Worm (Caenorhabditis elegans) whole organism, L4 larva: ENCODE data around the gene clec-145.

ENCODE experiments used
- D1046.2 ChIP-seq: fragments of 200-800 bp; sonication (Bioruptor generic); IDR thresholded peaks from 2 replicates; pipeline ENCODE4 v1.3.6; 2022; ENCODE audit warnings: missing genetic modification characterization, missing compliant biosample characterization
- F49E8.2 ChIP-seq: sonication (generic microtip); optimal IDR thresholded peaks from 2 replicates; lab custom pipeline; 2016; ENCODE audit warnings: missing compliant biosample characterization, mild to moderate bottlenecking, missing genetic modification characterization, borderline replicate concordance
- T26A8.4 ChIP-seq: fragments of 200-800 bp; sonication (Bioruptor generic); IDR thresholded peaks from 2 replicates; pipeline ENCODE4 v1.3.6; 2022; ENCODE audit warnings: missing genetic modification characterization, missing compliant biosample characterization
- Y48G9A.11 ChIP-seq: fragments of 200-800 bp; sonication (Bioruptor generic); IDR thresholded peaks from 2 replicates; pipeline ENCODE4 v1.3.6; 2022; ENCODE audit warnings: missing genetic modification reagents, missing genetic modification characterization, missing compliant biosample characterization
- Y5F2A.4 ChIP-seq: fragments of 200-800 bp; sonication (Bioruptor generic); optimal IDR thresholded peaks from 2 replicates; lab custom pipeline; 2018; ENCODE audit warnings: mild to moderate bottlenecking, missing genetic modification characterization, missing compliant biosample characterization
- aha-1 ChIP-seq: fragments of 150-350 bp; peaks from one replicate; lab custom pipeline; 2014; ENCODE audit warnings: missing biosample characterization, missing genetic modification characterization
- ama-1 ChIP-seq: fragments of 150-350 bp; optimal IDR thresholded peaks from 2 replicates; lab custom pipeline; 2014; ENCODE audit warnings: inconsistent platforms, mixed read lengths
- attf-4 ChIP-seq: sonication (generic microtip); optimal IDR thresholded peaks from 3 replicates; lab custom pipeline; 2017; ENCODE audit warnings: missing biosample characterization, missing genetic modification characterization
- ceh-28 ChIP-seq: fragments of 150-350 bp; optimal IDR thresholded peaks from 2 replicates; lab custom pipeline; 2014; ENCODE audit warnings: missing biosample characterization, missing genetic modification reagents, missing genetic modification characterization
- ceh-44 ChIP-seq: fragments of 200-800 bp; sonication (Bioruptor generic); IDR thresholded peaks from 2 replicates; pipeline ENCODE4 v1.3.6; 2022; ENCODE audit warnings: missing genetic modification reagents, missing genetic modification characterization, missing compliant biosample characterization
- cey-2 ChIP-seq: sonication (generic microtip); optimal IDR thresholded peaks from 3 replicates; lab custom pipeline; 2017; ENCODE audit warnings: missing genetic modification characterization, mild to moderate bottlenecking, missing compliant biosample characterization, antibody characterized with exemption, borderline replicate concordance; ENCODE audit not compliant: insufficient read depth
- daf-12 ChIP-seq: fragments of 150-350 bp; optimal IDR thresholded peaks from 2 replicates; lab custom pipeline; 2014; ENCODE audit warnings: missing biosample characterization, missing genetic modification reagents, missing genetic modification characterization
- daf-19 ChIP-seq: fragments of 200-800 bp; sonication (Bioruptor generic); conservative IDR thresholded peaks from 2 replicates; pipeline ENCODE4 v1.3.6; 2022; ENCODE audit warnings: missing genetic modification characterization, missing compliant biosample characterization
- dmd-8 ChIP-seq: fragments of 200-800 bp; sonication (Bioruptor generic); IDR thresholded peaks from 2 replicates; pipeline ENCODE4 v1.3.6; 2022; ENCODE audit warnings: missing genetic modification characterization, missing compliant biosample characterization
- dmd-9 ChIP-seq: fragments of 200-800 bp; sonication (Bioruptor generic); IDR thresholded peaks from 2 replicates; pipeline ENCODE4 v1.3.6; 2022; ENCODE audit warnings: missing genetic modification reagents, missing genetic modification characterization, missing compliant biosample characterization
- dpl-1 ChIP-seq: fragments of 150-350 bp; optimal IDR thresholded peaks from 2 replicates; lab custom pipeline; 2014; ENCODE audit warnings: missing biosample characterization, missing genetic modification reagents, missing genetic modification characterization
- duxl-1 ChIP-seq: sonication (generic microtip); optimal IDR thresholded peaks from 2 replicates; lab custom pipeline; 2016; ENCODE audit warnings: mild to moderate bottlenecking, missing genetic modification characterization, moderate library complexity, missing compliant biosample characterization; ENCODE audit not compliant: poor library complexity
- dve-1 ChIP-seq: sonication (generic microtip); optimal IDR thresholded peaks from 2 replicates; lab custom pipeline; 2017; ENCODE audit warnings: antibody characterized with exemption, mild to moderate bottlenecking, missing genetic modification characterization, missing compliant biosample characterization; ENCODE audit not compliant: insufficient read depth
- fos-1 ChIP-seq: fragments of 150-350 bp; optimal IDR thresholded peaks from 2 replicates; lab custom pipeline; 2014; ENCODE audit warnings: missing biosample characterization, missing genetic modification characterization
- hif-1 ChIP-seq, 2 experiments: sonication (generic microtip); optimal IDR thresholded peaks; 2 replicates each; lab custom pipeline; 2016 to 2017; ENCODE audit warnings: missing compliant biosample characterization in 2 of 2, missing genetic modification characterization in 2 of 2, missing genetic modification reagents in 2 of 2, missing genotype in 2 of 2, mild to moderate bottlenecking in 1 of 2
- hlh-11 ChIP-seq: fragments of 200-800 bp; sonication (Bioruptor generic); optimal IDR thresholded peaks from 2 replicates; lab custom pipeline; 2018; ENCODE audit warnings: mild to moderate bottlenecking, missing genetic modification characterization, missing compliant biosample characterization
- hlh-30 ChIP-seq: sonication (generic microtip); optimal IDR thresholded peaks from 2 replicates; lab custom pipeline; 2017; ENCODE audit warnings: antibody characterized with exemption, mild to moderate bottlenecking, missing genetic modification characterization, missing compliant biosample characterization; ENCODE audit not compliant: insufficient read depth
- jun-1 ChIP-seq: fragments of 150-350 bp; optimal IDR thresholded peaks from 2 replicates; lab custom pipeline; 2014; ENCODE audit warnings: missing biosample characterization, missing genetic modification reagents, missing genetic modification characterization
- lim-7 ChIP-seq: fragments of 200-800 bp; sonication (Bioruptor generic); IDR thresholded peaks from 2 replicates; pipeline ENCODE4 v1.3.6; 2022; ENCODE audit warnings: missing genetic modification characterization, missing compliant biosample characterization
- lin-1 ChIP-seq: fragments of 200-800 bp; sonication (Bioruptor generic); IDR thresholded peaks from 2 replicates; pipeline ENCODE4 v1.3.6; 2022; ENCODE audit warnings: missing genetic modification reagents, missing genetic modification characterization, missing compliant biosample characterization
- lin-38 ChIP-seq: fragments of 200-800 bp; sonication (Bioruptor generic); IDR thresholded peaks from 2 replicates; pipeline ENCODE4 v1.3.6; 2022; ENCODE audit warnings: missing genetic modification reagents, missing genetic modification characterization, missing compliant biosample characterization
- lir-3 ChIP-seq: sonication (generic microtip); optimal IDR thresholded peaks from 2 replicates; lab custom pipeline; 2016; ENCODE audit warnings: mild to moderate bottlenecking, missing genetic modification characterization, missing compliant biosample characterization
- lsy-2 ChIP-seq, 2 experiments: fragments of 150-350 bp in 1 of 2; sonication (generic microtip) in 1 of 2; optimal IDR thresholded peaks; 2 replicates each; lab custom pipeline; 2014 to 2017; ENCODE audit warnings: missing biosample characterization in 2 of 2, missing genetic modification characterization in 2 of 2
- madf-5 ChIP-seq, 2 experiments: fragments of 200-800 bp; sonication (Bioruptor generic); IDR thresholded peaks; 2 replicates each; pipeline ENCODE4 v1.3.6; 2022; ENCODE audit warnings: missing compliant biosample characterization in 2 of 2, missing genetic modification characterization in 2 of 2
- madf-9 ChIP-seq: fragments of 200-800 bp; sonication (Bioruptor generic); conservative IDR thresholded peaks from 2 replicates; pipeline ENCODE4 v1.3.6; 2022; ENCODE audit warnings: missing genetic modification reagents, missing genetic modification characterization, missing compliant biosample characterization
- mdt-29 ChIP-seq: fragments of 200-800 bp; sonication (Bioruptor generic); IDR thresholded peaks from 2 replicates; pipeline ENCODE4 v1.3.6; 2022; ENCODE audit warnings: missing genetic modification reagents, missing genetic modification characterization, missing compliant biosample characterization
- mep-1 ChIP-seq: fragments of 150-350 bp; sonication (generic microtip); optimal IDR thresholded peaks from 3 replicates; lab custom pipeline; 2014; ENCODE audit warnings: missing biosample characterization, missing genetic modification characterization
- mes-2 ChIP-seq: sonication (generic microtip); optimal IDR thresholded peaks from 2 replicates; lab custom pipeline; 2016; ENCODE audit warnings: missing genotype, mild to moderate bottlenecking, missing genetic modification characterization, missing compliant biosample characterization; ENCODE audit not compliant: poor library complexity, severe bottlenecking
- nhr-10 ChIP-seq: fragments of 150-350 bp; optimal IDR thresholded peaks from 2 replicates; lab custom pipeline; 2014; ENCODE audit warnings: missing biosample characterization, missing genetic modification characterization
- nhr-237 ChIP-seq: sonication (generic microtip); optimal IDR thresholded peaks from 2 replicates; lab custom pipeline; 2017; ENCODE audit warnings: missing biosample characterization, missing genetic modification characterization
- nhr-25 ChIP-seq: sonication (generic microtip); optimal IDR thresholded peaks from 2 replicates; lab custom pipeline; 2017; ENCODE audit warnings: missing genetic modification characterization, mild to moderate bottlenecking, missing compliant biosample characterization, antibody characterized with exemption, moderate library complexity, borderline replicate concordance; ENCODE audit not compliant: insufficient read depth
- nhr-42 ChIP-seq: fragments of 200-800 bp; sonication (Bioruptor generic); IDR thresholded peaks from 2 replicates; pipeline ENCODE4 v1.3.6; 2022; ENCODE audit warnings: missing genetic modification characterization, missing compliant biosample characterization
- nhr-48 ChIP-seq: sonication (generic microtip); optimal IDR thresholded peaks from 2 replicates; lab custom pipeline; 2016; ENCODE audit warnings: mild to moderate bottlenecking, missing genetic modification characterization, missing compliant biosample characterization
- nhr-77 ChIP-seq: fragments of 150-350 bp; optimal IDR thresholded peaks from 2 replicates; lab custom pipeline; 2014; ENCODE audit warnings: missing biosample characterization, missing genetic modification characterization
- pha-4 ChIP-seq, 2 experiments: fragments of 150-350 bp in 1 of 2; fragments of 200-800 bp in 1 of 2; sonication (Bioruptor generic) in 1 of 2; IDR thresholded peaks in 1 of 2; optimal IDR thresholded peaks in 1 of 2; 2 replicates each; pipeline versions ENCODE4 v1.3.6 to Lab custom; 2014 to 2022; ENCODE audit warnings: missing genetic modification characterization in 2 of 2, missing genetic modification reagents in 2 of 2, missing biosample characterization in 1 of 2, missing compliant biosample characterization in 1 of 2
- pqm-1 ChIP-seq: sonication (generic microtip); optimal IDR thresholded peaks from 2 replicates; lab custom pipeline; 2017; ENCODE audit warnings: missing biosample characterization, missing genetic modification characterization
- sdz-12 ChIP-seq: fragments of 200-800 bp; sonication (Bioruptor generic); optimal IDR thresholded peaks from 2 replicates; lab custom pipeline; 2018; ENCODE audit warnings: mild to moderate bottlenecking, missing genetic modification characterization, missing compliant biosample characterization
- set-16 ChIP-seq: fragments of 200-800 bp; sonication (Bioruptor generic); IDR thresholded peaks from 2 replicates; pipeline ENCODE4 v1.3.6; 2022; ENCODE audit warnings: missing genetic modification reagents, missing genetic modification characterization, missing compliant biosample characterization
- snpc-4 ChIP-seq: fragments of 150-350 bp; optimal IDR thresholded peaks from 2 replicates; lab custom pipeline; 2014; ENCODE audit warnings: missing biosample characterization, missing genetic modification characterization
- tag-97 ChIP-seq: fragments of 200-800 bp; sonication (Bioruptor generic); IDR thresholded peaks from 2 replicates; pipeline ENCODE4 v1.3.6; 2022; ENCODE audit warnings: missing genetic modification characterization, missing compliant biosample characterization
- tra-1 ChIP-seq: fragments of 200-800 bp; sonication (Bioruptor generic); IDR thresholded peaks from 2 replicates; pipeline ENCODE4 v1.3.6; 2022; ENCODE audit warnings: missing genetic modification reagents, missing genetic modification characterization, missing compliant biosample characterization
- unc-62 ChIP-seq, 3 experiments: fragments of 150-350 bp in 1 of 3; sonication (generic microtip); optimal IDR thresholded peaks in 2 of 3; peaks in 1 of 3; 1 replicate in 1 of 3; 2 replicates in 2 of 3; lab custom pipeline; 2014 to 2017; ENCODE audit warnings: missing biosample characterization in 3 of 3, missing genetic modification characterization in 3 of 3, missing genetic modification reagents in 3 of 3, missing genotype in 1 of 3
- vab-7 ChIP-seq: fragments of 200-800 bp; sonication (Bioruptor generic); IDR thresholded peaks from 2 replicates; pipeline ENCODE4 v1.3.6; 2022; ENCODE audit warnings: missing genetic modification reagents, missing genetic modification characterization, missing compliant biosample characterization
- zag-1 ChIP-seq: fragments of 150-350 bp; optimal IDR thresholded peaks from 2 replicates; lab custom pipeline; 2014; ENCODE audit warnings: missing biosample characterization, missing genetic modification characterization
- zfp-2 ChIP-seq: sonication (generic microtip); optimal IDR thresholded peaks from 2 replicates; lab custom pipeline; 2016; ENCODE audit warnings: mild to moderate bottlenecking, missing genetic modification characterization, missing compliant biosample characterization

Gene clec-145

DNA sequence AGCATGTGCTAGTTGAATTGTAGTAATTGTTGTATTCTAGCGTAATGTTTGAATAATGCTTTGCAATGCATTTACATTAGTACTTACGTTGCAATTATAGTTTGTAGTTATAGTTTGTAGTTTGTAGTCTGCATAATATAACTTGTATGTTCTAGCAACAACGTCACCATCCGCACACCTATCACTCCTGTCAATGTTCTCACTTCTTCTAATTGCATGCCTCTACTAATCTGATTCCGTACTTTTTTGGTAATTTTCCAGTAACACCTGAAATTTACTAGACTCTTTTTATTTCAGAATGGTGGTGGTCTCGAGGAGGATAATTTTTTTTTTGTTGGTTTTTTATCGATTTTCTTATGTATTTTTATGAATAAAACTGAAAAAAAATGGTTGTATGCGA, 46.2 kb upstream of the clec-145 start:
- peak; percentile 11 for TF ChIP-seq nhr-77
- TF ChIP-seq lim-7 (GFP tag; lab: Robert Waterston, UW): no peak
- TF ChIP-seq mep-1: peak; percentile 18
- no peak for TF ChIP-seq zfp-2
- peak in 1 of 2 experiments; percentile 75 for TF ChIP-seq unc-62 (GFP tag; optimal IDR thresholded peaks at IDR 0.05 in 1 of 2; lab: Kevin White, UChicago)
- TF ChIP-seq unc-62 (tag; optimal IDR thresholded peaks at IDR 0.05; lab: Kevin White, UChicago): no peak
- no peak for TF ChIP-seq ceh-44 (GFP tag; lab: Robert Waterston, UW)
- no peak for TF ChIP-seq daf-12
- TF ChIP-seq tag-97 (GFP tag; lab: Robert Waterston, UW): no peak
- no peak for TF ChIP-seq madf-5 (GFP tag; IDR thresholded peaks at IDR 0.05; lab: Robert Waterston, UW)
- no peak for TF ChIP-seq aha-1 (tag; lab: Kevin White, UChicago)
- no peak for TF ChIP-seq snpc-4 (tag; lab: Kevin White, UChicago)
- TF ChIP-seq hlh-11 (tag; lab: Kevin White, UChicago): no peak
- no peak for TF ChIP-seq sdz-12 (GFP tag; lab: Kevin White, UChicago)
- TF ChIP-seq dve-1 (tag; lab: Kevin White, UChicago): no peak
- TF ChIP-seq duxl-1: peak; percentile 75
- TF ChIP-seq daf-19 (GFP tag; lab: Robert Waterston, UW): no peak
- TF ChIP-seq Y5F2A.4 (GFP tag; lab: Kevin White, UChicago): no peak
- no peak for TF ChIP-seq D1046.2
- no peak for TF ChIP-seq hif-1 (tag; optimal IDR thresholded peaks at IDR 0.05; lab: Kevin White, UChicago)
- no peak for TF ChIP-seq nhr-10 (tag; lab: Kevin White, UChicago)
- no peak for TF ChIP-seq F49E8.2
- no peak for TF ChIP-seq dmd-9
- no peak for TF ChIP-seq ceh-28 (tag; lab: Kevin White, UChicago)
- TF ChIP-seq vab-7 (GFP tag; lab: Robert Waterston, UW): no peak
- TF ChIP-seq mdt-29: 0 out of 2 replicates have a peak, but pooled peaks have one; percentile 5
- peak; percentile 10 for TF ChIP-seq nhr-25 (tag; lab: Kevin White, UChicago)
- TF ChIP-seq jun-1: no peak
- no peak for TF ChIP-seq fos-1
- TF ChIP-seq lin-38: no peak
- TF ChIP-seq lsy-2 (tag; optimal IDR thresholded peaks at IDR 0.05; lab: Kevin White, UChicago): peak in 1 of 2 experiments; percentile 31
- no peak for TF ChIP-seq lir-3 (tag; lab: Kevin White, UChicago)
- no peak for TF ChIP-seq attf-4
- TF ChIP-seq dmd-8 (GFP tag; lab: Robert Waterston, UW): no peak
- TF ChIP-seq nhr-48: no peak
- TF ChIP-seq zag-1 (tag; lab: Kevin White, UChicago): no peak
- no peak for TF ChIP-seq ama-1 (lab: Kevin White, UChicago)
- TF ChIP-seq nhr-237 (tag; lab: Kevin White, UChicago): no peak
- TF ChIP-seq pqm-1 (tag; lab: Kevin White, UChicago): no peak
- TF ChIP-seq T26A8.4: no peak; the same call in 1 of the 2 replicates
- TF ChIP-seq pha-4 (GFP tag; IDR thresholded peaks at IDR 0.05; lab: Robert Waterston, UW): no peak
- TF ChIP-seq pha-4 (tag; optimal IDR thresholded peaks at IDR 0.05; lab: Kevin White, UChicago): no peak
- no peak for TF ChIP-seq dpl-1 (GFP tag; lab: Kevin White, UChicago)
- TF ChIP-seq set-16: no peak
- no peak for TF ChIP-seq Y48G9A.11
- TF ChIP-seq madf-9: no peak
- peak; percentile 0 for TF ChIP-seq mes-2 (tag; lab: Kevin White, UChicago)
- no peak for TF ChIP-seq lin-1 (GFP tag; lab: Robert Waterston, UW)
- TF ChIP-seq hlh-30 (tag; lab: Kevin White, UChicago): no peak
- peak; percentile 43; the same call in 1 of the 2 replicates for TF ChIP-seq nhr-42 (GFP tag; lab: Robert Waterston, UW)
- TF ChIP-seq tra-1 (GFP tag; lab: Robert Waterston, UW): no peak
- no peak for TF ChIP-seq cey-2 (tag; lab: Kevin White, UChicago)
